Worm (Caenorhabditis elegans): ENCODE measurements around the gene pyr-1.

ce11 chrII:8684824-8685223, 33.9 kb downstream of the pyr-1 start, which contains the start of gene hgap-2:
- TF ChIP-seq unc-62 (GFP tag; optimal IDR thresholded peaks at IDR 0.05), result no peak
- TF ChIP-seq F22D6.2 (tag; optimal IDR thresholded peaks at IDR 0.05), result no peak
- no peak for TF ChIP-seq snpc-3.4 (tag; optimal IDR thresholded peaks at IDR 0.05)
- no peak for TF ChIP-seq ama-1 (optimal IDR thresholded peaks at IDR 0.05)
- TF ChIP-seq ama-1 (GFP tag; optimal IDR thresholded peaks at IDR 0.05), result no peak
- no peak for TF ChIP-seq snpc-1.1 (tag; optimal IDR thresholded peaks at IDR 0.05; ENCODE audit: insufficient read depth)
- TF ChIP-seq egl-44 (GFP tag; IDR thresholded peaks at IDR 0.05), result no peak
- no peak for TF ChIP-seq nhr-80 (tag; optimal IDR thresholded peaks at IDR 0.05)
- TF ChIP-seq pha-4 (tag; optimal IDR thresholded peaks at IDR 0.05), result no peak
- TF ChIP-seq B0336.3 (GFP tag; IDR thresholded peaks at IDR 0.05), result no peak

All from whole organism, young adult.